Worm (Caenorhabditis elegans): Measurements from ENCODE around the gene C09G1.5.

The C09G1.5 gene

ce11 chrX:15997153-15997552 lies 38.3 kb downstream of the C09G1.5 start:
- no peak for TF ChIP-seq elt-3 (tag; optimal IDR thresholded peaks at IDR 0.05)
- TF ChIP-seq ham-2 (GFP tag; optimal IDR thresholded peaks at IDR 0.05) = no peak
- TF ChIP-seq hlh-1 (tag; optimal IDR thresholded peaks at IDR 0.05) = no peak
- TF ChIP-seq nhr-12 (tag; optimal IDR thresholded peaks at IDR 0.05) = no peak
- TF ChIP-seq ztf-11 (tag; optimal IDR thresholded peaks at IDR 0.05) = no peak
- TF ChIP-seq blmp-1 (tag; optimal IDR thresholded peaks at IDR 0.05) = no peak
- TF ChIP-seq sptf-1 (tag; optimal IDR thresholded peaks at IDR 0.05) = no peak
- no peak for TF ChIP-seq unc-39 (tag; optimal IDR thresholded peaks at IDR 0.05)
- no peak for TF ChIP-seq nhr-237 (tag; optimal IDR thresholded peaks at IDR 0.05)
- TF ChIP-seq drap-1 (GFP tag; optimal IDR thresholded peaks at IDR 0.05) = no peak
- TF ChIP-seq mab-5 (tag; optimal IDR thresholded peaks at IDR 0.05) = no peak
- no peak for TF ChIP-seq unc-120 (tag; optimal IDR thresholded peaks at IDR 0.05; ENCODE audit: poor library complexity, severe bottlenecking)
- no peak for TF ChIP-seq pha-4 (tag; optimal IDR thresholded peaks at IDR 0.05)
- no peak for TF ChIP-seq lin-32 (GFP tag; optimal IDR thresholded peaks at IDR 0.05)
- no peak for TF ChIP-seq ceh-43 (GFP tag; optimal IDR thresholded peaks at IDR 0.05)
- TF ChIP-seq elt-1 (tag; optimal IDR thresholded peaks at IDR 0.05; ENCODE audit: borderline replicate concordance, insufficient read depth) = no peak

- no peak for TF ChIP-seq unc-62 (GFP tag; optimal IDR thresholded peaks at IDR 0.05)
- no peak for TF ChIP-seq tbx-8 (GFP tag; optimal IDR thresholded peaks at IDR 0.05)
- TF ChIP-seq mep-1 (tag; optimal IDR thresholded peaks at IDR 0.05) = no peak
- TF ChIP-seq bed-3 (GFP tag; optimal IDR thresholded peaks at IDR 0.05) = no peak
- TF ChIP-seq M03D4.4 (tag; optimal IDR thresholded peaks at IDR 0.05) = no peak
- no peak for TF ChIP-seq drap-1 (GFP tag; optimal IDR thresholded peaks at IDR 0.05)
- TF ChIP-seq nhr-76 (tag; optimal IDR thresholded peaks at IDR 0.05) = no peak
- TF ChIP-seq lin-13 (tag; optimal IDR thresholded peaks at IDR 0.05) = no peak
- TF ChIP-seq ztf-11 (tag; optimal IDR thresholded peaks at IDR 0.05) = no peak
- TF ChIP-seq cnd-1 (tag; optimal IDR thresholded peaks at IDR 0.05) = no peak
Measured at ce11 chrX:15997926-15998325, 39.1 kb downstream of the C09G1.5 start.

ce11 chrX:16002794-16003193 lies 43.9 kb downstream of the C09G1.5 start:
- no peak for TF ChIP-seq unc-62 (GFP tag; optimal IDR thresholded peaks at IDR 0.05)
- no peak for TF ChIP-seq ceh-83 (GFP tag; optimal IDR thresholded peaks at IDR 0.05)

ce11 chrX:16006529-16006928 lies 47.7 kb downstream of the C09G1.5 start, which contains the start of gene C09G1.4:
TSS of gene C09G1.4 (minus strand) at chrX:16006629.
- no peak for TF ChIP-seq unc-62 (GFP tag; optimal IDR thresholded peaks at IDR 0.05)
- TF ChIP-seq ztf-11 (tag; optimal IDR thresholded peaks at IDR 0.05) = no peak
- TF ChIP-seq nhr-2 (tag; optimal IDR thresholded peaks at IDR 0.05) = no peak
- no peak for TF ChIP-seq unc-120 (tag; optimal IDR thresholded peaks at IDR 0.05; ENCODE audit: poor library complexity, severe bottlenecking)
- no peak for TF ChIP-seq mep-1 (tag; optimal IDR thresholded peaks at IDR 0.05)
- no peak for TF ChIP-seq ceh-43 (GFP tag; optimal IDR thresholded peaks at IDR 0.05)

Measured in whole organism, mixed stage, embryonic.